Fruit fly (Drosophila melanogaster) whole organism, prepupa: ENCODE results near the gene HisRS.

Experiments used
- Blimp-1 ChIP-seq: fragments of 200-800 bp; sonication (Bioruptor generic); optimal IDR thresholded peaks from 3 replicates; lab custom pipeline; 2017; ENCODE audit warnings: missing biosample characterization, missing genetic modification characterization, mild to moderate bottlenecking, moderate library complexity, missing genetic modification reagents
- CG10669 ChIP-seq: fragments of 200-800 bp; sonication (Bioruptor generic); optimal IDR thresholded peaks from 3 replicates; lab custom pipeline; 2018; ENCODE audit warnings: missing biosample characterization, mild to moderate bottlenecking, missing genetic modification characterization, moderate library complexity
- CG11762 ChIP-seq: fragments of 200-800 bp; sonication (Bioruptor generic); optimal IDR thresholded peaks from 3 replicates; lab custom pipeline; 2016; ENCODE audit warnings: missing biosample characterization, missing genetic modification characterization; ENCODE audit not compliant: insufficient read depth
- CG11902 ChIP-seq: fragments of 200-800 bp; sonication (Bioruptor generic); optimal IDR thresholded peaks from 3 replicates; lab custom pipeline; 2016; ENCODE audit warnings: missing biosample characterization, missing genetic modification characterization
- CG1621 ChIP-seq: fragments of 200-800 bp; sonication (Bioruptor generic); optimal IDR thresholded peaks from 3 replicates; lab custom pipeline; 2018; ENCODE audit warnings: missing biosample characterization, mild to moderate bottlenecking, missing genetic modification characterization
- CG32006 ChIP-seq: fragments of 200-800 bp; sonication (Bioruptor generic); optimal IDR thresholded peaks from 3 replicates; lab custom pipeline; 2017; ENCODE audit warnings: missing biosample characterization, mild to moderate bottlenecking, missing genetic modification characterization
- CG3919 ChIP-seq: fragments of 200-800 bp; sonication (Bioruptor generic); optimal IDR thresholded peaks from 3 replicates; lab custom pipeline; 2016; ENCODE audit warnings: missing biosample characterization, missing genetic modification characterization
- CG4318 ChIP-seq: fragments of 200-800 bp; sonication (Bioruptor generic); optimal IDR thresholded peaks from 3 replicates; lab custom pipeline; 2017; ENCODE audit warnings: missing biosample characterization, mild to moderate bottlenecking, missing genetic modification characterization
- CG6163 ChIP-seq: fragments of 200-800 bp; sonication (Bioruptor generic); IDR thresholded peaks from 3 replicates; pipeline ENCODE4 v1.3.6; 2022; ENCODE audit warnings: missing biosample characterization, missing genetic modification characterization
- CG6276 ChIP-seq: fragments of 200-800 bp; sonication (Bioruptor generic); optimal IDR thresholded peaks from 2 replicates; lab custom pipeline; 2017; ENCODE audit warnings: missing biosample characterization, mild to moderate bottlenecking, missing genetic modification characterization
- CG6792 ChIP-seq: fragments of 200-800 bp; sonication (Bioruptor generic); optimal IDR thresholded peaks from 3 replicates; lab custom pipeline; 2016; ENCODE audit warnings: missing biosample characterization, missing genetic modification characterization
- CG7368 ChIP-seq: fragments of 200-800 bp; sonication (Bioruptor generic); optimal IDR thresholded peaks from 3 replicates; lab custom pipeline; 2016; ENCODE audit warnings: missing biosample characterization, missing genetic modification characterization
- CG8319 ChIP-seq: fragments of 200-800 bp; sonication (Bioruptor generic); optimal IDR thresholded peaks from 3 replicates; lab custom pipeline; 2016; ENCODE audit warnings: missing biosample characterization, missing genetic modification characterization
- CG8632 ChIP-seq: fragments of 200-800 bp; sonication (Bioruptor generic); optimal IDR thresholded peaks from 3 replicates; lab custom pipeline; 2016; ENCODE audit warnings: missing biosample characterization, missing genetic modification characterization
- CG9139 ChIP-seq: fragments of 200-800 bp; sonication (Bioruptor generic); optimal IDR thresholded peaks from 3 replicates; lab custom pipeline; 2017; ENCODE audit warnings: missing biosample characterization, mild to moderate bottlenecking, missing genetic modification characterization
- Eip75B ChIP-seq: fragments of 200-800 bp; sonication (Bioruptor generic); optimal IDR thresholded peaks from 3 replicates; lab custom pipeline; 2016; ENCODE audit warnings: missing biosample characterization, missing genetic modification characterization
- Eip78C ChIP-seq: fragments of 200-800 bp; sonication (Bioruptor generic); peaks from one replicate; lab custom pipeline; 2016; ENCODE audit warnings: missing biosample characterization, missing genetic modification characterization
- Eip93F ChIP-seq: fragments of 200-800 bp; sonication (Bioruptor generic); optimal IDR thresholded peaks from 2 replicates; lab custom pipeline; 2016; ENCODE audit warnings: missing biosample characterization, mild to moderate bottlenecking, missing genetic modification characterization
- Ets96B ChIP-seq: fragments of 200-800 bp; optimal IDR thresholded peaks from 2 replicates; lab custom pipeline; 2019; ENCODE audit warnings: missing biosample characterization, mild to moderate bottlenecking, missing genetic modification characterization, moderate library complexity
- Gug ChIP-seq: fragments of 200-800 bp; sonication (Bioruptor generic); IDR thresholded peaks from 2 replicates; pipeline ENCODE4 v1.3.6; 2022; ENCODE audit warnings: missing biosample characterization, missing genetic modification characterization
- Hr39 ChIP-seq: fragments of 200-800 bp; sonication (Bioruptor generic); optimal IDR thresholded peaks from 2 replicates; lab custom pipeline; 2016; ENCODE audit warnings: missing biosample characterization, missing genetic modification characterization
- Hr4 ChIP-seq: fragments of 200-800 bp; sonication (Bioruptor generic); optimal IDR thresholded peaks from 3 replicates; lab custom pipeline; 2016; ENCODE audit warnings: missing biosample characterization, missing genetic modification characterization
- Lpt ChIP-seq: fragments of 200-800 bp; sonication (Bioruptor generic); optimal IDR thresholded peaks from 3 replicates; lab custom pipeline; 2016; ENCODE audit warnings: missing biosample characterization, missing genetic modification characterization
- Met ChIP-seq: fragments of 200-800 bp; sonication (Bioruptor generic); optimal IDR thresholded peaks from 3 replicates; lab custom pipeline; 2016; ENCODE audit warnings: missing biosample characterization, missing genetic modification characterization
- Smox ChIP-seq: fragments of 200-800 bp; sonication (Bioruptor generic); optimal IDR thresholded peaks from 3 replicates; lab custom pipeline; 2016; ENCODE audit warnings: missing biosample characterization, missing genetic modification characterization
- Sox102F ChIP-seq: fragments of 200-800 bp; sonication (Bioruptor generic); optimal IDR thresholded peaks from 2 replicates; lab custom pipeline; 2016; ENCODE audit warnings: missing biosample characterization, mild to moderate bottlenecking, missing genetic modification characterization
- Sox15 ChIP-seq: fragments of 200-800 bp; sonication (Bioruptor generic); optimal IDR thresholded peaks from 3 replicates; lab custom pipeline; 2016; ENCODE audit warnings: missing biosample characterization, missing genetic modification characterization
- achi ChIP-seq: fragments of 200-800 bp; sonication (Bioruptor generic); optimal IDR thresholded peaks from 3 replicates; lab custom pipeline; 2016; ENCODE audit warnings: missing biosample characterization, missing genetic modification characterization
- acj6 ChIP-seq: fragments of 200-800 bp; sonication (Bioruptor generic); optimal IDR thresholded peaks from 3 replicates; lab custom pipeline; 2016; ENCODE audit warnings: missing biosample characterization, missing genetic modification characterization
- cyc ChIP-seq: fragments of 200-800 bp; sonication (Bioruptor generic); optimal IDR thresholded peaks from 3 replicates; lab custom pipeline; 2016; ENCODE audit warnings: missing biosample characterization, missing genetic modification characterization
- dac ChIP-seq: fragments of 200-800 bp; sonication (Bioruptor generic); optimal IDR thresholded peaks from 2 replicates; lab custom pipeline; 2017; ENCODE audit warnings: missing biosample characterization, mild to moderate bottlenecking, missing genetic modification characterization
- dsx ChIP-seq: fragments of 200-800 bp; optimal IDR thresholded peaks from 3 replicates; lab custom pipeline; 2019; ENCODE audit warnings: missing biosample characterization, mild to moderate bottlenecking, missing genetic modification characterization, moderate library complexity; ENCODE audit not compliant: poor library complexity, severe bottlenecking
- eg ChIP-seq: fragments of 200-800 bp; sonication (Bioruptor generic); IDR thresholded peaks from 3 replicates; pipeline ENCODE4 v1.3.6; 2022; ENCODE audit warnings: missing biosample characterization, missing genetic modification characterization
- esn ChIP-seq: fragments of 200-800 bp; sonication (Bioruptor generic); optimal IDR thresholded peaks from 2 replicates; lab custom pipeline; 2016; ENCODE audit warnings: missing biosample characterization, mild to moderate bottlenecking, missing genetic modification characterization, moderate library complexity
- fd59A ChIP-seq: fragments of 200-800 bp; sonication (Bioruptor generic); optimal IDR thresholded peaks from 2 replicates; lab custom pipeline; 2017; ENCODE audit warnings: missing biosample characterization, mild to moderate bottlenecking, missing genetic modification characterization, missing genetic modification reagents
- fd85E ChIP-seq: fragments of 200-800 bp; sonication (Bioruptor generic); optimal IDR thresholded peaks from 3 replicates; lab custom pipeline; 2016; ENCODE audit warnings: missing biosample characterization, missing genetic modification characterization
- fkh ChIP-seq: fragments of 200-800 bp; sonication (Bioruptor generic); optimal IDR thresholded peaks from 3 replicates; lab custom pipeline; 2017; ENCODE audit warnings: missing biosample characterization, mild to moderate bottlenecking, missing genetic modification characterization, moderate library complexity
- lz ChIP-seq: fragments of 200-800 bp; sonication (Bioruptor generic); optimal IDR thresholded peaks from 3 replicates; lab custom pipeline; 2016; ENCODE audit warnings: missing biosample characterization, missing genetic modification characterization
- net ChIP-seq: fragments of 200-800 bp; sonication (Bioruptor generic); optimal IDR thresholded peaks from 3 replicates; lab custom pipeline; 2016; ENCODE audit warnings: missing biosample characterization, missing genetic modification characterization
- pdm3 ChIP-seq: fragments of 200-800 bp; sonication (Bioruptor generic); optimal IDR thresholded peaks from 3 replicates; lab custom pipeline; 2016; ENCODE audit warnings: missing biosample characterization, missing genetic modification characterization
- salr ChIP-seq, 2 experiments: fragments of 200-800 bp; sonication (Bioruptor generic); optimal IDR thresholded peaks; 3 replicates each; lab custom pipeline; 2016 to 2018; ENCODE audit warnings: missing biosample characterization in 2 of 2, missing genetic modification characterization in 2 of 2, mild to moderate bottlenecking in 1 of 2
- ss ChIP-seq, 2 experiments: fragments of 200-800 bp; sonication (Bioruptor generic); optimal IDR thresholded peaks; 2 replicates in 1 of 2; 3 replicates in 1 of 2; lab custom pipeline; 2017 to 2018; ENCODE audit warnings: mild to moderate bottlenecking in 2 of 2, missing biosample characterization in 2 of 2, missing genetic modification characterization in 2 of 2, moderate library complexity in 1 of 2
- svp ChIP-seq: fragments of 200-800 bp; sonication (Bioruptor generic); peaks from one replicate; lab custom pipeline; 2016; ENCODE audit warnings: missing biosample characterization, missing genetic modification characterization
- topi ChIP-seq: fragments of 200-800 bp; sonication (Bioruptor generic); optimal IDR thresholded peaks from 3 replicates; lab custom pipeline; 2016; ENCODE audit warnings: missing biosample characterization, missing genetic modification characterization
- vri ChIP-seq: fragments of 200-800 bp; sonication (Bioruptor generic); optimal IDR thresholded peaks from 3 replicates; lab custom pipeline; 2016; ENCODE audit warnings: missing biosample characterization, mild to moderate bottlenecking, missing genetic modification characterization

HisRS gene

dm6 chrX:18546785-18547184, 31.6 kb downstream of the HisRS start (continued):
- peak; percentile 17 for TF ChIP-seq CG8632 (GFP tag; lab: Kevin White, UChicago)
- TF ChIP-seq dac = peak; percentile 41
- peak; percentile 35 for TF ChIP-seq Sox15
- peak; percentile 45 for TF ChIP-seq net
- TF ChIP-seq CG6792 = peak; percentile 43
- TF ChIP-seq Smox (GFP tag; lab: Kevin White, UChicago) = peak; percentile 33
- peak; percentile 87 for TF ChIP-seq Gug (GFP tag; lab: Robert Waterston, UW)
- TF ChIP-seq Sox102F (GFP tag; lab: Kevin White, UChicago) = peak; percentile 25
- peak; percentile 59 for TF ChIP-seq CG6276 (GFP tag; lab: Kevin White, UChicago)
- TF ChIP-seq Ets96B = peak; percentile 37
- TF ChIP-seq Eip93F (GFP tag; lab: Kevin White, UChicago) = no peak
- peak; percentile 66 for TF ChIP-seq vri (GFP tag; lab: Kevin White, UChicago)
- TF ChIP-seq Blimp-1 (GFP tag; lab: Kevin White, UChicago) = no peak
- TF ChIP-seq eg (GFP tag; lab: Robert Waterston, UW) = peak; percentile 94
- peak; percentile 26 for TF ChIP-seq Eip75B (GFP tag; lab: Kevin White, UChicago)
- peak; percentile 57 for TF ChIP-seq lz (GFP tag; lab: Kevin White, UChicago)
- peak; percentile 78 for TF ChIP-seq svp (GFP tag; lab: Kevin White, UChicago)
- peak; percentile 39 for TF ChIP-seq cyc (GFP tag; lab: Kevin White, UChicago)
- peak; percentile 62 for TF ChIP-seq CG4318 (GFP tag; lab: Kevin White, UChicago)
- peak; percentile 27 for TF ChIP-seq CG3919 (GFP tag; lab: Kevin White, UChicago)
- peak; percentile 11 for TF ChIP-seq CG1621
- peak; percentile 82 for TF ChIP-seq Hr4
- TF ChIP-seq CG6163 (GFP tag; lab: Robert Waterston, UW) = peak; percentile 85
- TF ChIP-seq Lpt (GFP tag; lab: Kevin White, UChicago) = peak; percentile 41
- TF ChIP-seq CG8319 (GFP tag; lab: Kevin White, UChicago) = no peak

- TF ChIP-seq eg (GFP tag; lab: Robert Waterston, UW) = 0 out of 3 replicates have a peak, but pooled peaks have one; percentile 25
- peak; percentile 39 for TF ChIP-seq svp (GFP tag; lab: Kevin White, UChicago)
- TF ChIP-seq fkh = peak; percentile 47
- peak; percentile 35 for TF ChIP-seq Eip78C (GFP tag; lab: Kevin White, UChicago)
- no peak for TF ChIP-seq salr (GFP tag; optimal IDR thresholded peaks at IDR 0.05; lab: Kevin White, UChicago)
- no peak for TF ChIP-seq CG3919 (GFP tag; lab: Kevin White, UChicago)
Observed at dm6 chrX:18547707-18548106, 32.5 kb downstream of the HisRS start.

- TF ChIP-seq dsx (GFP tag; lab: Kevin White, UChicago) (peak; percentile 18), ss (GFP tag; optimal IDR thresholded peaks at IDR 0.05; lab: Kevin White, UChicago) (peak in 1 of 2 experiments; percentile 72), CG1621 (no peak)
Observed at dm6 chrX:18550726-18551125, 35.5 kb downstream of the HisRS start.

- TF ChIP-seq acj6 (GFP tag; lab: Kevin White, UChicago) = peak; percentile 63
- peak; percentile 84 for TF ChIP-seq svp (GFP tag; lab: Kevin White, UChicago)
- peak; percentile 83 for TF ChIP-seq topi (GFP tag; lab: Kevin White, UChicago)
- TF ChIP-seq CG10669 (GFP tag; lab: Kevin White, UChicago) = peak; percentile 74
- peak; percentile 55 for TF ChIP-seq net
- peak; percentile 22 for TF ChIP-seq Sox15
- peak; percentile 69 for TF ChIP-seq dsx (GFP tag; lab: Kevin White, UChicago)
- peak; percentile 68 for TF ChIP-seq Hr39 (GFP tag; lab: Kevin White, UChicago)
- peak; percentile 74 for TF ChIP-seq pdm3 (GFP tag; lab: Kevin White, UChicago)
- peak; percentile 37 to 50 for TF ChIP-seq salr (GFP tag; optimal IDR thresholded peaks at IDR 0.05; lab: Kevin White, UChicago)
- peak; percentile 31 for TF ChIP-seq CG11902 (GFP tag; lab: Kevin White, UChicago)
- peak; percentile 45 for TF ChIP-seq CG9139
- no peak for TF ChIP-seq Eip93F (GFP tag; lab: Kevin White, UChicago)
- TF ChIP-seq CG6792 = peak; percentile 42
- TF ChIP-seq fd85E (GFP tag; lab: Kevin White, UChicago) = no peak
- TF ChIP-seq fd59A (GFP tag; lab: Kevin White, UChicago) = peak; percentile 78
- peak; percentile 76 for TF ChIP-seq achi
- TF ChIP-seq esn (GFP tag; lab: Kevin White, UChicago) = peak; percentile 77
- TF ChIP-seq CG32006 (GFP tag; lab: Kevin White, UChicago) = peak; percentile 90
- no peak for TF ChIP-seq CG7368 (GFP tag; lab: Kevin White, UChicago)
- peak; percentile 28 for TF ChIP-seq CG11762
- peak; percentile 79 for TF ChIP-seq eg (GFP tag; lab: Robert Waterston, UW)
- TF ChIP-seq CG6276 (GFP tag; lab: Kevin White, UChicago) = peak; percentile 73
- TF ChIP-seq Met (GFP tag; lab: Kevin White, UChicago) = peak; percentile 81
Observed at dm6 chrX:18552451-18552850, 37.2 kb downstream of the HisRS start.
